Fruit fly (Drosophila melanogaster) whole organism, embryonic: ENCODE measurements around the gene Ir76b.
A peak's percentile ranks its signal among the peaks of the same experiment; 100 is the strongest.

Experiments
- CG18599 ChIP-seq: fragments of 200-800 bp; sonication (Bioruptor generic); optimal IDR thresholded peaks from 3 replicates; lab custom pipeline; 2017; ENCODE audit warnings: missing biosample characterization, missing genetic modification characterization, mild to moderate bottlenecking, moderate library complexity, missing genetic modification reagents
- CG3407 ChIP-seq: fragments of 200-800 bp; sonication (Bioruptor generic); optimal IDR thresholded peaks from 2 replicates; lab custom pipeline; 2018; ENCODE audit warnings: missing biosample characterization, mild to moderate bottlenecking, missing genetic modification characterization
- CG4707 ChIP-seq: fragments of 200-800 bp; sonication (Bioruptor generic); optimal IDR thresholded peaks from 2 replicates; lab custom pipeline; 2018; ENCODE audit warnings: missing biosample characterization, mild to moderate bottlenecking, missing genetic modification characterization, moderate library complexity
- CG6689 ChIP-seq: fragments of 200-800 bp; sonication (Bioruptor generic); IDR thresholded peaks from 2 replicates; pipeline ENCODE4 v1.3.6; 2022; ENCODE audit warnings: missing biosample characterization, missing genetic modification characterization
- CG6813 ChIP-seq: fragments of 200-800 bp; sonication (Bioruptor generic); optimal IDR thresholded peaks from 2 replicates; lab custom pipeline; 2017; ENCODE audit warnings: missing biosample characterization, missing genetic modification characterization, mild to moderate bottlenecking, moderate library complexity, missing genetic modification reagents
- CG8281 ChIP-seq: fragments of 200-800 bp; sonication (Bioruptor generic); optimal IDR thresholded peaks from 2 replicates; lab custom pipeline; 2018; ENCODE audit warnings: missing biosample characterization, mild to moderate bottlenecking, missing genetic modification characterization, moderate library complexity
- Hr39 ChIP-seq: fragments of >200 bp; optimal IDR thresholded peaks from 2 replicates; lab custom pipeline; 2017
- Side ChIP-seq: fragments of 200-800 bp; sonication (Bioruptor generic); optimal IDR thresholded peaks from 2 replicates; lab custom pipeline; 2016; ENCODE audit warnings: missing biosample characterization, missing genetic modification characterization
- Taf1 ChIP-seq: fragments of 200-800 bp; sonication (Bioruptor generic); IDR thresholded peaks from 2 replicates; pipeline ENCODE4 v1.3.6; 2022; ENCODE audit warnings: missing biosample characterization, missing genetic modification characterization
- ac ChIP-seq: fragments of 200-800 bp; sonication (Bioruptor generic); optimal IDR thresholded peaks from 3 replicates; lab custom pipeline; 2017; ENCODE audit warnings: missing biosample characterization, mild to moderate bottlenecking, missing genetic modification characterization
- dan ChIP-seq: fragments of 200-800 bp; sonication (Bioruptor generic); IDR thresholded peaks from 2 replicates; pipeline ENCODE4 v1.3.6; 2022; ENCODE audit warnings: missing biosample characterization, missing genetic modification characterization
- nerfin-1 ChIP-seq: fragments of 200-800 bp; sonication (Bioruptor generic); optimal IDR thresholded peaks from 3 replicates; lab custom pipeline; 2019; ENCODE audit warnings: missing biosample characterization, mild to moderate bottlenecking, missing genetic modification characterization, moderate library complexity
- schlank ChIP-seq: fragments of 200-800 bp; sonication (Bioruptor generic); optimal IDR thresholded peaks from 2 replicates; lab custom pipeline; 2018; ENCODE audit warnings: missing biosample characterization, mild to moderate bottlenecking, missing genetic modification characterization

dm6 chr3L:20088755-20089334 lies 22.5 kb downstream of the Ir76b start, which contains the start of gene sNPF-R:
- TF ChIP-seq CG18599 (GFP tag; lab: Kevin White, UChicago) (peak; percentile 13), CG3407 (no peak), Taf1 (GFP tag; lab: Robert Waterston, UW) (no peak), CG4707 (GFP tag; lab: Kevin White, UChicago) (no peak), CG6689 (no peak), dan (GFP tag; lab: Robert Waterston, UW) (no peak), ac (GFP tag; lab: Kevin White, UChicago) (no peak), nerfin-1 (tag; lab: Kevin White, UChicago) (no peak), Hr39 (lab: Kevin White, UChicago) (no peak), CG8281 (tag; lab: Kevin White, UChicago) (no peak), Side (no peak), CG6813 (no peak), schlank (no peak)
